Worm (Caenorhabditis elegans): Measurements from ENCODE around the gene F07E5.9.
"Not testable (repeated sequence)": the region's sequence is repeated elsewhere in the genome, so short reads cannot be mapped to it uniquely, and the experiment has no call there.

The F07E5.9 gene

DNA sequence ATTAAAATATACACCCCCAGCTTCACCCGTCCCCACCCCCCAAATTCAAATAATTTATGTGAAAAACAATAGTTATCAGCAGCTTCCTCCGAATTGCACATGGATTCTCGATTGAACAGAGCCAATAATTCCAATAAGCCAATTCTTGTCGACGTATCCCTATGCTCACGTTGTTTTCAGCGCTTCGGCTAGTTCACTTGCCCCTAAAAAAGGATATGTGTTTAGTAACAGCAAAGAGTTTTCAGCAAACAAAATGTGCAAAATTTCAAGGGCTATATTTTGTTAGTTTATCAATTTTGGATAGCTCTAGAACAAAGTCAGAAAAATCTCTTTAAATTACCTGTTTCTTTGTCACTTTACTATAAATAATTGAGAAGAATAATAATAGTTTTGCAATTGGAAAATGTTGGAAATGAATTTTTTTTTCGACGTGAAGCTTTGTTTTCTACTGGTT is 3.4 kb upstream of the F07E5.9 start, which contains the start of the genes T16A1.5 and fbxc-49:
Gene T16A1.5, minus strand, starts transcription at position 101 of the 454 bp plus-strand sequence.
Gene fbxc-49, plus strand, starts transcription at position 404 of the 454 bp plus-strand sequence.
- TF ChIP-seq elt-1 (tag; optimal IDR thresholded peaks at IDR 0.05; ENCODE audit: borderline replicate concordance, insufficient read depth) (no peak), sem-2 (GFP tag; optimal IDR thresholded peaks at IDR 0.05) (no peak), pha-4 (tag; optimal IDR thresholded peaks at IDR 0.05) (no peak), bed-3 (GFP tag; optimal IDR thresholded peaks at IDR 0.05) (no peak), blmp-1 (tag; optimal IDR thresholded peaks at IDR 0.05) (no peak), zip-8 (tag; optimal IDR thresholded peaks at IDR 0.05) (no peak), elt-3 (tag; optimal IDR thresholded peaks at IDR 0.05) (no peak)

DNA sequence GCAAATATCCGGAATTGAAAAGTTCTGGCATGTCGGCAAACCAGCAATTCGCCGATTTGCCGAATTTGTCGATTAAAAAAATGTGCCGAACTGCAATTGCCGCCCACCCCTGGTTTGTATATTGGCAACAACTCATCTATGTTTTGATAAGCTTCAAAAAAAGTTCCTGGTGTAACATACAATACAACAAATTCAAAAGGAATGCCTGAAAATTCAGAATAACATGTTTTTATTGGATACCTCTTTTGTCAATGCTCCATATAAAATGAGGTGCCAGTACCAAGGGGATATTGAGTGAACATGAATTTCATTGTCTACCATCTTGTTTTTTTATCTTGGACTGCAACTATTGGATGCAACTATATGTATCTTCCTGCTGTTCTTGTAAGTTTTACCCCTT is 932 bp upstream of the F07E5.9 start, which contains the start of gene T16A1.4:
Gene T16A1.4, plus strand, starts transcription at position 301 of the 400 bp plus-strand sequence.
- no peak for TF ChIP-seq unc-120 (tag; optimal IDR thresholded peaks at IDR 0.05; ENCODE audit: poor library complexity, severe bottlenecking)

DNA sequence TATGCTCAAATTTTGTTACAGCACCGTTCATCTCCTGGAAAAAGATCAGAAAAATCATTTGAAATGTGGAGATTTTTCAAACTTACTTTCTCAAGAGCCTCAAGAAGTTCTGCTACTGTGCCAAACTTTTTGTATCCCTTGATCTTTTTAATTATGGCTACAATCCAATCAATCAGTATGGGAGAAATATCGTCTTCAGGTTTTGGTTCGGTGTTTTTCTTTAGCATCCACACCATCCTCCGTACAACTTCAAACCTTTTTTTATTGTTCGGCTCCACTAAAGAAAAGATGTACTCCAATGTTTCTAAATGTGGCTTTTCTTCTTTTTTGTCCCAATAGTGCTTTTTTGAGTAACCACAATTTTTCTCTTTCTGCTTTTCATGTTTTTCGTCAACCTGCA is 3.9 kb downstream of the F07E5.9 start:
- TF ChIP-seq nhr-28 (tag; optimal IDR thresholded peaks at IDR 0.05) (no peak), nhr-237 (tag; optimal IDR thresholded peaks at IDR 0.05) (no peak), ceh-43 (GFP tag; optimal IDR thresholded peaks at IDR 0.05) (no peak), ceh-83 (GFP tag; optimal IDR thresholded peaks at IDR 0.05) (no peak), sptf-1 (tag; optimal IDR thresholded peaks at IDR 0.05) (no peak), M03D4.4 (tag; optimal IDR thresholded peaks at IDR 0.05) (no peak), unc-62 (GFP tag; optimal IDR thresholded peaks at IDR 0.05) (no peak), mep-1 (tag; optimal IDR thresholded peaks at IDR 0.05) (no peak), unc-120 (tag; optimal IDR thresholded peaks at IDR 0.05; ENCODE audit: poor library complexity, severe bottlenecking) (no peak)

DNA sequence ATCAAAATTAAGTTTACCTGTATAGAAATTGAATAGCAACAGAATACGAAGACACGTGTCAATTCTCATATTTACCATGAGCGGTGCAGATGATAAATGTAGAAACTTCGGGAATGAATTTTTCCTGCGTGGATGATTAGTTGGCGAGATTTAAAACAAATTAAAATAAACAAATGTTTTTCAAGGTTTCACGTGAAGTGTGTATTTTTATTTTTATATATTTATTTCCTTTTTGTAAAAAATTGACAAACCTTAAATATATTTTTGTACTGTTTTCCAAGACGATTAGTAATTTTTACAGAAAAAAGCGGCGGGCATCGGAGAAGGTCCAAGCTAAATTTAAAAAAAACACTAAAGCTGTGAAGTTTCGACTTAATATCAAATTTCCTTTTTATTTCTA is 4.8 kb downstream of the F07E5.9 start, which contains the start of gene F07E5.8:
Gene F07E5.8, minus strand, starts transcription at position 101 of the 400 bp plus-strand sequence.
- TF ChIP-seq ham-2 (GFP tag; optimal IDR thresholded peaks at IDR 0.05) (no peak), unc-120 (tag; optimal IDR thresholded peaks at IDR 0.05; ENCODE audit: poor library complexity, severe bottlenecking) (no peak), zip-8 (tag; optimal IDR thresholded peaks at IDR 0.05) (no peak), mep-1 (tag; optimal IDR thresholded peaks at IDR 0.05) (no peak)

DNA sequence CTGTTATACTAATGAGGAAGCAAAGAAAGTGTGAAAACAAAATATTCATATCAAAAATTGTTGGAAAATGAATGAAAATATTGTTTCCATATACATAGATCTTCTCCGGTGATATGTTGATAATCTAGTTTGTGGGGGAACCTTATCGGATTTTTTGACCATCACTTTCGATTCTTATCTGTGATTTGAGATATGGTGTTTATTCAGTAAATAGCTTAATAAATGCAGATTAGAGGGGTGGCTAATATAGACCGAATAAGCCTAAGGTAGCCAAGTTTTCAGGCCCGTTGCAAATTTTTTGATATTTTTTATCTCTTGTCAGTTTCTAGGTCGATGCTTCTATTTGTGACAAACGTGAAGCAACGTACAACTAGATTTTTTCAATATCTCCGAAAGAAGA is 8.9 kb downstream of the F07E5.9 start, which contains the start of gene F07E5.7:
Gene F07E5.7, minus strand, starts transcription at position 101 of the 400 bp plus-strand sequence.
- no peak for TF ChIP-seq ham-2 (GFP tag; optimal IDR thresholded peaks at IDR 0.05)
- TF ChIP-seq lsy-2 (tag; optimal IDR thresholded peaks at IDR 0.05), result no peak
- no peak for TF ChIP-seq mep-1 (tag; optimal IDR thresholded peaks at IDR 0.05)
- TF ChIP-seq bed-3 (GFP tag; optimal IDR thresholded peaks at IDR 0.05), result no peak
- no peak for TF ChIP-seq elt-3 (tag; optimal IDR thresholded peaks at IDR 0.05)
- no peak for TF ChIP-seq blmp-1 (tag; optimal IDR thresholded peaks at IDR 0.05)
- TF ChIP-seq drap-1 (GFP tag; optimal IDR thresholded peaks at IDR 0.05), result no peak

DNA sequence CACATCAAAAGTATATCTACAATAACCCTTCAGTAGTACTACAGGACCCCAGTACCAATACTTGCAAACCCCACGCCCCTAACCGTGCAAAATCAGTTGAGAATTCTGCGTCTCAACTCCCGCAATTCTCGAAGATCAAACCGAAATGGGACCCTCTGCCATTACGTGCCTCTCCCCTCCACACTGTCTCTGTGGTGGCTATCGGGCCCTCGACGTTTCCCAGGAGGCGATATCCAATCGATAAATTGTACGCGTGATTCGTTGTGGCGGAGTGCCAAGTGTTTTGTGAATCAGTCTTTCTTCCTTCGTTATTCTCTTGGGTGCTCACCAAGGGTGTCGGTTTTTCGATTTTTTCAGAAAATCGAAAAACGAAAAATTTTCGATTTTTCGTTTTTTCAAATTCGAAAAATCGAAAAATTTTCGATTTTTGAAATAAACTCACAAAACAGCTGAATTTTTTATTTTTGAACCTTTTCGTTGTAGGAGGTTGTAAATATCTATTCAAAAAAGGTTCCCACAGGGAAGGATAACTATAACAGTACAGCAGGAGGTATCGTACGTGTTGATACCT is 12.8 kb downstream of the F07E5.9 start, which contains the start of gene F07E5.12:
Gene F07E5.12, plus strand, starts transcription at position 521 of the 571 bp plus-strand sequence.
- not testable (repeated sequence) for TF ChIP-seq hlh-1 (tag; optimal IDR thresholded peaks at IDR 0.05); lin-13 (tag; optimal IDR thresholded peaks at IDR 0.05); tbx-8 (GFP tag; optimal IDR thresholded peaks at IDR 0.05)

DNA sequence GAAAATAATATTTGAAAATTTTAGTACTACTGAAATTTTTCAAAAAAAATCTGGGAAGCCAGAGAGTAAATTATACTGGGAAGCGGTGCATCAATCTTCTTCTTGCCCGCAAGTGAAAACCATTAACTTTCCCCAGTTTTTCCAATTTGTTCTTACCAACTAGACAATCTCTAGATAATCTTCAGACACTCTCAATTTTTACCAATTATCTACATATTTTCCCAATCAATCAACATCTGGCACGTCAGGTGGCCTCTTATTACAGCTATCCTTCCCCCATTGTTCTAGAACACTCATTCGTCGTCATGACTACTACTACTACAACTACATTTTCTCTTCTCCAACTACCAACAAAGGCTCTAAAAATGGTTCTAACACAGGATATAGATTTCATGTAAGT is 15.8 kb downstream of the F07E5.9 start, which contains the start of gene fbxb-6:
Gene fbxb-6, plus strand, starts transcription at position 301 of the 400 bp plus-strand sequence.
- TF ChIP-seq ztf-11 (tag; optimal IDR thresholded peaks at IDR 0.05), result no peak
- no peak for TF ChIP-seq ceh-39 (tag; optimal IDR thresholded peaks at IDR 0.05)
- no peak for TF ChIP-seq blmp-1 (tag; optimal IDR thresholded peaks at IDR 0.05)

DNA sequence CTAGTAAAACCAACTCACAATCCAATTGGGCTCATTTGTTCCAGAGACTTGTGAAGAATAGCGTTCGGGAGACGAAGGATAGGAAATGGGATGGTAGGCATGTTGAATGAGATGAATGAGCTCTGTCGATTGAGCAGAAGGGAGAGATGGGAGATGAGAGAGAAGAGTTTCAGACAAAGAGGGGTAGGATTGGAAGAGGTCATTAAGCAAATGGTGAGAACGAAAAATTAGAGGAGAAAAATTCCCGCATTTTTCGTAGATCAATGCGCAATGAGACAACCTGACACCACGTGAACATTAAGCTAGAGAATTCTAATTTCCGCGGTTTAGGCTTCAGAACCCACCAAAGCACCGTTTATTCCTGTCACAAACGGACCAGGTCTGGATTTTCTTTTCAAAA is 16.3 kb downstream of the F07E5.9 start, which contains the start of gene F07E5.13:
Gene F07E5.13, minus strand, starts transcription at position 101 of the 400 bp plus-strand sequence.
- TF ChIP-seq nhr-2 (tag; optimal IDR thresholded peaks at IDR 0.05) (no peak), unc-39 (tag; optimal IDR thresholded peaks at IDR 0.05) (no peak), ceh-39 (tag; optimal IDR thresholded peaks at IDR 0.05) (no peak)

Data from whole organism, mixed stage, embryonic.